Worm (Caenorhabditis elegans) whole organism, young adult: Measurements from ENCODE around the gene nrps-1.

Source experiments
- B0336.3 ChIP-seq: fragments of 200-800 bp; sonication (Bioruptor generic); IDR thresholded peaks from 2 replicates; pipeline ENCODE4 v1.3.6; 2022; ENCODE audit warnings: missing genetic modification characterization, missing compliant biosample characterization
- C06A6.2 ChIP-seq: fragments of 200-800 bp; sonication (Bioruptor generic); conservative IDR thresholded peaks from 2 replicates; pipeline ENCODE4 v1.3.6; 2022; ENCODE audit warnings: missing genetic modification characterization, missing compliant biosample characterization
- F37B4.10 ChIP-seq: fragments of 200-800 bp; sonication (Bioruptor generic); IDR thresholded peaks from 2 replicates; pipeline ENCODE4 v1.3.6; 2022; ENCODE audit warnings: missing genetic modification characterization, missing compliant biosample characterization
- F49E8.2 ChIP-seq: sonication (generic microtip); optimal IDR thresholded peaks from 3 replicates; lab custom pipeline; 2017; ENCODE audit warnings: missing genetic modification characterization, mild to moderate bottlenecking, missing compliant biosample characterization, antibody characterized with exemption, moderate library complexity; ENCODE audit not compliant: insufficient read depth
- F52B5.7 ChIP-seq: sonication (generic microtip); optimal IDR thresholded peaks from 2 replicates; lab custom pipeline; 2016; ENCODE audit warnings: mild to moderate bottlenecking, missing genetic modification characterization, missing compliant biosample characterization
- akir-1 ChIP-seq: fragments of 200-800 bp; sonication (Bioruptor generic); optimal IDR thresholded peaks from 2 replicates; lab custom pipeline; 2018; ENCODE audit warnings: mild to moderate bottlenecking, missing genetic modification characterization, moderate library complexity, missing compliant biosample characterization
- ama-1 ChIP-seq, 3 experiments: fragments of 150-350 bp in 1 of 3; sonication (generic microtip) in 2 of 3; optimal IDR thresholded peaks; 2 replicates each; lab custom pipeline; 2014 to 2018; ENCODE audit warnings: missing biosample characterization in 2 of 3, missing genetic modification characterization in 2 of 3, missing genetic modification reagents in 2 of 3
- aptf-3 ChIP-seq: fragments of 200-800 bp; sonication (Bioruptor generic); IDR thresholded peaks from 2 replicates; pipeline ENCODE4 v1.3.6; 2022; ENCODE audit warnings: missing genetic modification characterization, missing compliant biosample characterization
- attf-5 ChIP-seq: fragments of 200-800 bp; sonication (Bioruptor generic); optimal IDR thresholded peaks from 2 replicates; lab custom pipeline; 2018; ENCODE audit warnings: mild to moderate bottlenecking, missing genetic modification characterization, missing compliant biosample characterization
- attf-6 ChIP-seq: fragments of 200-800 bp; sonication (Bioruptor generic); IDR thresholded peaks from 2 replicates; pipeline ENCODE4 v1.3.6; 2022; ENCODE audit warnings: missing genetic modification reagents, missing genetic modification characterization, missing compliant biosample characterization
- ccch-3 ChIP-seq: fragments of 200-800 bp; sonication (Bioruptor generic); optimal IDR thresholded peaks from 2 replicates; lab custom pipeline; 2018; ENCODE audit warnings: mild to moderate bottlenecking, missing genetic modification characterization, missing compliant biosample characterization
- cebp-2 ChIP-seq: fragments of 200-800 bp; sonication (Bioruptor generic); IDR thresholded peaks from 2 replicates; pipeline ENCODE4 v1.3.6; 2022; ENCODE audit warnings: missing genetic modification characterization, missing compliant biosample characterization
- ceh-27 ChIP-seq: fragments of 200-800 bp; sonication (Bioruptor generic); optimal IDR thresholded peaks from 2 replicates; lab custom pipeline; 2018; ENCODE audit warnings: mild to moderate bottlenecking, missing genetic modification characterization, moderate library complexity, missing compliant biosample characterization
- ceh-40 ChIP-seq: fragments of 200-800 bp; sonication (Bioruptor generic); IDR thresholded peaks from 2 replicates; pipeline ENCODE4 v1.3.6; 2022; ENCODE audit warnings: missing genetic modification characterization, missing compliant biosample characterization
- dox-1 ChIP-seq: fragments of 200-800 bp; sonication (Bioruptor generic); IDR thresholded peaks from 2 replicates; pipeline ENCODE4 v1.3.6; 2022; ENCODE audit warnings: missing genetic modification reagents, missing genetic modification characterization, missing compliant biosample characterization
- dpl-1 ChIP-seq: fragments of 150-350 bp; optimal IDR thresholded peaks from 2 replicates; lab custom pipeline; 2014; ENCODE audit warnings: missing biosample characterization, missing genetic modification reagents, missing genetic modification characterization
- egl-44 ChIP-seq: fragments of 200-800 bp; sonication (Bioruptor generic); IDR thresholded peaks from 2 replicates; pipeline ENCODE4 v1.3.6; 2022; ENCODE audit warnings: missing genetic modification reagents, missing genetic modification characterization, missing compliant biosample characterization
- ets-4 ChIP-seq: fragments of 200-800 bp; sonication (Bioruptor generic); optimal IDR thresholded peaks from 2 replicates; lab custom pipeline; 2018; ENCODE audit warnings: mild to moderate bottlenecking, missing genetic modification characterization, missing compliant biosample characterization
- gei-17 ChIP-seq: fragments of 200-800 bp; sonication (Bioruptor generic); optimal IDR thresholded peaks from 2 replicates; lab custom pipeline; 2018; ENCODE audit warnings: mild to moderate bottlenecking, missing genetic modification characterization, missing compliant biosample characterization
- hsf-1 ChIP-seq: fragments of 200-800 bp; sonication (Bioruptor generic); IDR thresholded peaks from 2 replicates; pipeline ENCODE4 v1.3.6; 2022; ENCODE audit warnings: missing genetic modification reagents, missing genetic modification characterization, missing compliant biosample characterization
- let-607 ChIP-seq, 2 experiments: fragments of 200-800 bp in 1 of 2; sonication (Bioruptor generic) in 1 of 2; sonication (generic microtip) in 1 of 2; optimal IDR thresholded peaks; 2 replicates each; lab custom pipeline; 2016 to 2018; ENCODE audit warnings: mild to moderate bottlenecking in 2 of 2, missing compliant biosample characterization in 2 of 2, missing genetic modification characterization in 2 of 2, moderate library complexity in 2 of 2, missing genotype in 1 of 2
- lin-26 ChIP-seq: fragments of 200-800 bp; sonication (Bioruptor generic); IDR thresholded peaks from 2 replicates; pipeline ENCODE4 v1.3.6; 2022; ENCODE audit warnings: missing genetic modification reagents, missing genetic modification characterization, missing compliant biosample characterization
- lin-35 ChIP-seq, 3 experiments: fragments of 150-350 bp in 2 of 3; sonication (generic microtip) in 1 of 3; optimal IDR thresholded peaks; 2 replicates each; lab custom pipeline; 2014 to 2018; ENCODE audit warnings: missing biosample characterization in 3 of 3, missing genetic modification characterization in 3 of 3, missing genetic modification reagents in 3 of 3
- lin-54 ChIP-seq: fragments of 200-800 bp; sonication (Bioruptor generic); optimal IDR thresholded peaks from 2 replicates; lab custom pipeline; 2018; ENCODE audit warnings: mild to moderate bottlenecking, missing genetic modification characterization, missing compliant biosample characterization
- lsy-27 ChIP-seq: sonication (generic microtip); optimal IDR thresholded peaks from 2 replicates; lab custom pipeline; 2017; ENCODE audit warnings: missing genetic modification characterization, mild to moderate bottlenecking, missing compliant biosample characterization, antibody characterized with exemption, missing genotype, borderline replicate concordance; ENCODE audit not compliant: insufficient read depth
- mcd-1 ChIP-seq: fragments of 200-800 bp; sonication (Bioruptor generic); IDR thresholded peaks from 2 replicates; pipeline ENCODE4 v1.3.6; 2022; ENCODE audit warnings: missing genetic modification reagents, missing genetic modification characterization, missing compliant biosample characterization
- mel-28 ChIP-seq: sonication (generic microtip); optimal IDR thresholded peaks from 2 replicates; lab custom pipeline; 2016; ENCODE audit warnings: borderline replicate concordance, mild to moderate bottlenecking, missing genetic modification characterization, missing compliant biosample characterization
- mes-4 ChIP-seq: sonication (generic microtip); optimal IDR thresholded peaks from 2 replicates; lab custom pipeline; 2016; ENCODE audit warnings: missing genotype, missing genetic modification characterization, missing compliant biosample characterization
- nfya-2 ChIP-seq: fragments of 200-800 bp; sonication (Bioruptor generic); IDR thresholded peaks from 2 replicates; pipeline ENCODE4 v1.3.6; 2022; ENCODE audit warnings: missing genetic modification reagents, missing genetic modification characterization, missing compliant biosample characterization
- nfyb-1 ChIP-seq: fragments of 200-800 bp; sonication (Bioruptor generic); IDR thresholded peaks from 2 replicates; pipeline ENCODE4 v1.3.6; 2022; ENCODE audit warnings: missing genetic modification reagents, missing genetic modification characterization, missing compliant biosample characterization
- nhr-27 ChIP-seq: fragments of 200-800 bp; sonication (Bioruptor generic); optimal IDR thresholded peaks from 2 replicates; lab custom pipeline; 2018; ENCODE audit warnings: mild to moderate bottlenecking, missing genetic modification characterization, moderate library complexity, missing compliant biosample characterization
- nhr-80 ChIP-seq: sonication (generic microtip); optimal IDR thresholded peaks from 2 replicates; lab custom pipeline; 2016; ENCODE audit warnings: missing genetic modification characterization, missing compliant biosample characterization
- pbrm-1 ChIP-seq: fragments of 200-800 bp; sonication (Bioruptor generic); IDR thresholded peaks from 2 replicates; pipeline ENCODE4 v1.3.6; 2022; ENCODE audit warnings: missing genetic modification reagents, missing genetic modification characterization, missing compliant biosample characterization
- rcor-1 ChIP-seq: fragments of 200-800 bp; sonication (Bioruptor generic); IDR thresholded peaks from 2 replicates; pipeline ENCODE4 v1.3.6; 2022; ENCODE audit warnings: missing genetic modification reagents, missing genetic modification characterization, missing compliant biosample characterization
- snpc-4 ChIP-seq, 5 experiments: fragments of 150-350 bp in 1 of 5; sonication (generic microtip) in 4 of 5; optimal IDR thresholded peaks; 2 replicates each; lab custom pipeline; 2014 to 2018; ENCODE audit warnings: missing genetic modification characterization in 5 of 5, missing biosample characterization in 3 of 5, antibody characterized with exemption in 2 of 5, mild to moderate bottlenecking in 2 of 5, missing compliant biosample characterization in 2 of 5, missing genotype in 2 of 5, moderate library complexity in 2 of 5, missing genetic modification reagents in 1 of 5
- unc-62 ChIP-seq: fragments of 150-350 bp; optimal IDR thresholded peaks from 2 replicates; lab custom pipeline; 2014; ENCODE audit warnings: missing biosample characterization, missing genetic modification reagents, missing genetic modification characterization
- zfh-2 ChIP-seq: fragments of 200-800 bp; sonication (Bioruptor generic); conservative IDR thresholded peaks from 2 replicates; pipeline ENCODE4 v1.3.6; 2022; ENCODE audit warnings: missing genetic modification reagents, missing genetic modification characterization, missing compliant biosample characterization
- ztf-18 ChIP-seq: sonication (generic microtip); optimal IDR thresholded peaks from 2 replicates; lab custom pipeline; 2016; ENCODE audit warnings: missing genotype, mild to moderate bottlenecking, missing genetic modification characterization, missing compliant biosample characterization
- ztf-22 ChIP-seq: fragments of 200-800 bp; sonication (Bioruptor generic); optimal IDR thresholded peaks from 2 replicates; lab custom pipeline; 2018; ENCODE audit warnings: mild to moderate bottlenecking, missing genetic modification characterization, moderate library complexity, missing compliant biosample characterization
- ztf-25 ChIP-seq: fragments of 200-800 bp; sonication (Bioruptor generic); IDR thresholded peaks from 2 replicates; pipeline ENCODE4 v1.3.6; 2022; ENCODE audit warnings: missing genetic modification reagents, missing genetic modification characterization, missing compliant biosample characterization
- ztf-26 ChIP-seq: sonication (generic microtip); optimal IDR thresholded peaks from 2 replicates; lab custom pipeline; 2017; ENCODE audit warnings: missing genetic modification characterization, missing compliant biosample characterization
- ztf-28 ChIP-seq: fragments of 200-800 bp; sonication (Bioruptor generic); IDR thresholded peaks from 2 replicates; pipeline ENCODE4 v1.3.6; 2022; ENCODE audit warnings: missing genetic modification reagents, missing genetic modification characterization, missing compliant biosample characterization
- ztf-6 ChIP-seq: fragments of 200-800 bp; sonication (Bioruptor generic); IDR thresholded peaks from 2 replicates; pipeline ENCODE4 v1.3.6; 2022; ENCODE audit warnings: missing genetic modification reagents, missing genetic modification characterization, missing compliant biosample characterization

Gene nrps-1

ce11 chrIII:11573921-11574320 lies 39.4 kb downstream of the nrps-1 start, which contains the start of gene Y66D12A.8:
TSS of gene Y66D12A.8 (plus strand) at chrIII:11574221.
- TF ChIP-seq F52B5.7 (tag; lab: Kevin White, UChicago): no peak
- no peak for TF ChIP-seq lin-54 (GFP tag; lab: Kevin White, UChicago)
- TF ChIP-seq ztf-25 (GFP tag; lab: Robert Waterston, UW): no peak
- TF ChIP-seq nhr-80 (tag; lab: Kevin White, UChicago): no peak
- no peak for TF ChIP-seq lsy-27 (tag; lab: Kevin White, UChicago)
- no peak for TF ChIP-seq aptf-3
- no peak for TF ChIP-seq dox-1 (GFP tag; lab: Robert Waterston, UW)
- TF ChIP-seq attf-6 (GFP tag; lab: Robert Waterston, UW): no peak
- no peak for TF ChIP-seq ztf-26 (tag; lab: Kevin White, UChicago)
- no peak for TF ChIP-seq mcd-1 (GFP tag; lab: Robert Waterston, UW)
- TF ChIP-seq attf-5 (GFP tag; lab: Kevin White, UChicago): no peak
- TF ChIP-seq pbrm-1 (GFP tag; lab: Robert Waterston, UW): no peak
- TF ChIP-seq ztf-22 (GFP tag; lab: Kevin White, UChicago): no peak
- no peak for TF ChIP-seq ztf-18 (tag; lab: Kevin White, UChicago)
- TF ChIP-seq, all 124 proteins: peak for 0

DNA sequence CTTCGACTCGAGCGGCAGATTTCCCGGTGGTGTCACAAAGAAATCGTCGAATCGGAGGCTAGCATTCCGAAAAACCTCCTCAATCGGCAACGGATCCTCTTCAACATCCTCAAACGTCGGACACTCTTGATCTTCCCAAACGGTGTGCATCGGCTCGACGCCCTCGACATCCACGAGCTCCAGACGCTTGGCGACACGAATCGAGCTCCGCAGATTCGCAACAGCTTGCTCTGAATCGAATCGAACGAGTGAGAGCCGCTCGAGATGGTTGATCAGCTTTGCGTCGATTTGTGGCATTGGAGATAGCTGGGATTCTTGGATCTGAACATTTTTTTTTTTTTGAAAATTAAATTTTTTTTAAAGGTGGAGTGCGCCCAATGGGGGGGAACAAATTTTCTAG lies 44.9 kb downstream of the nrps-1 start:
- TF ChIP-seq C06A6.2 (GFP tag; lab: Robert Waterston, UW) (no peak), ceh-27 (no peak), B0336.3 (GFP tag; lab: Robert Waterston, UW) (peak; percentile 22; the same call in 1 of the 2 replicates), cebp-2 (GFP tag; lab: Robert Waterston, UW) (no peak), nfyb-1 (GFP tag; lab: Robert Waterston, UW) (0 out of 2 replicates have a peak, but pooled peaks have one; percentile 18), akir-1 (GFP tag; lab: Kevin White, UChicago) (no peak), zfh-2 (GFP tag; lab: Robert Waterston, UW) (peak; percentile 80), F49E8.2 (tag; lab: Kevin White, UChicago) (no peak), hsf-1 (GFP tag; lab: Robert Waterston, UW) (peak; percentile 45; the same call in 1 of the 2 replicates)

DNA sequence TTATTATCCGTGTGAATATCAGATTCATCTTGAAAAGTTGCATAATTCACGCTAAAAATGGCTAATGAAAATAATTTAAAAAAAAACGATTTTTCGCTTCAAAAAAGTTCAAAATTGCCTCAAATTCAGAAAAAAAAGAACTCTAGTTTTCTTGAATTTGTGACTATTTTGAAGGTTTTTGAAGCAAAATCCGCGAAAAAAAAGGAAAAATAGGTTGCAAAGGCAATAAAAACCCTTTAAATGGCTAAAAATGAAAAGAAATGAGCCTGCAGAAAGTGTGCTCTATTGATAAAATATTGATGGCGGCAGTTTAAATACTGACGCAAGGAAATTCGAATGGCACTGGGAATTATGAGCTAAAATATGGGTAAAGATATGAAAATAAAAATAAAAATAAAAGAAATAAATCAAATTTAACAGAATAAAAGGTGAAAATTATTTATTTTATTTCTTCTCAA lies 46.0 kb downstream of the nrps-1 start, which contains the start of gene Y66D12A.7:
Y66D12A.7 (minus strand) TSS at position 51 of the 458 bp plus-strand sequence.
- TF ChIP-seq dpl-1 (GFP tag; lab: Kevin White, UChicago) (peak; percentile 5), lin-35 (GFP tag; optimal IDR thresholded peaks at IDR 0.05; lab: Kevin White, UChicago) (peak in 1 of 3 experiments; percentile 17), B0336.3 (GFP tag; lab: Robert Waterston, UW) (0 out of 2 replicates have a peak, but pooled peaks have one; percentile 13), mel-28 (tag; lab: Kevin White, UChicago) (no peak), snpc-4 (GFP tag; optimal IDR thresholded peaks at IDR 0.05; lab: Kevin White, UChicago) (no peak), snpc-4 (tag; optimal IDR thresholded peaks at IDR 0.05; lab: Kevin White, UChicago) (no peak), let-607 (tag; optimal IDR thresholded peaks at IDR 0.05; lab: Kevin White, UChicago) (no peak), mes-4 (tag; lab: Kevin White, UChicago) (no peak), nfyb-1 (GFP tag; lab: Robert Waterston, UW) (no peak), ztf-6 (GFP tag; lab: Robert Waterston, UW) (no peak), ama-1 (optimal IDR thresholded peaks at IDR 0.05; lab: Kevin White, UChicago) (no peak), ama-1 (GFP tag; optimal IDR thresholded peaks at IDR 0.05; lab: Kevin White, UChicago) (no peak), unc-62 (no peak), egl-44 (no peak), hsf-1 (GFP tag; lab: Robert Waterston, UW) (no peak), mcd-1 (GFP tag; lab: Robert Waterston, UW) (peak; percentile 73), ceh-40 (GFP tag; lab: Robert Waterston, UW) (no peak), lin-26 (no peak), nfya-2 (no peak), ztf-28 (GFP tag; lab: Robert Waterston, UW) (no peak), ets-4 (no peak), attf-6 (GFP tag; lab: Robert Waterston, UW) (no peak), ztf-22 (GFP tag; lab: Kevin White, UChicago) (no peak), nhr-27 (tag; lab: Kevin White, UChicago) (no peak), rcor-1 (no peak), ccch-3 (GFP tag; lab: Kevin White, UChicago) (no peak), gei-17 (no peak), F37B4.10 (no peak), lin-54 (GFP tag; lab: Kevin White, UChicago) (peak; percentile 79), F52B5.7 (tag; lab: Kevin White, UChicago) (no peak)
